Worm (Caenorhabditis elegans) whole organism, midembryonic: ENCODE results near the gene heh-1.

Experiments
- tab-1 ChIP-seq: fragments of 200-800 bp; sonication (Bioruptor generic); IDR thresholded peaks from 2 replicates; pipeline ENCODE4 v1.3.6; 2022; ENCODE audit warnings: missing genetic modification characterization, missing compliant biosample characterization
- ztf-23 ChIP-seq: fragments of 200-800 bp; sonication (Bioruptor generic); IDR thresholded peaks from 2 replicates; pipeline ENCODE4 v1.3.6; 2022; ENCODE audit warnings: missing genetic modification reagents, missing genetic modification characterization, missing compliant biosample characterization

DNA sequence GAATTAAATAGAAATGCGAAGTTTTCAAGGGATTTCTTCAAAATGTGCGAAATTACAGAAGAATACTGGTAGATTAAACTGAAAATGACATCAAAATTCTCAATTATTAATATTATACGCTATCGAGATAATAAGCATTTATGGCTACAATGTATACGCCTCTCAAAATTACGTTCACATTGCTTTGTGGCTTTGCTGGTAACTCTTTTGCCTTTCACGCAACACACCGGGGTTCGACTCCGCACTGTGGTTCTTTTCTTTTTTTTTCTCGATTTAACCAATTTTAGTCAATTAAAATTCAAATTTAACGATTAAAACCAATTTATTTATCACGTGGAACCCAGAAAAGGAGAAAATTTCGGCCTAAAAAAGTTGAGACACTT lies 49.7 kb upstream of the heh-1 start:
- peak; percentile 60; the same call in 1 of the 2 replicates for TF ChIP-seq tab-1 (GFP tag; lab: Robert Waterston, UW)
- TF ChIP-seq ztf-23 (GFP tag; lab: Robert Waterston, UW): peak; percentile 43
